Worm (Caenorhabditis elegans) whole organism, early embryonic: ENCODE results near the gene Y57A10A.8.
"Not testable (repeated sequence)": the region's sequence is repeated elsewhere in the genome, so short reads cannot be mapped to it uniquely, and the experiment has no call there.

Experiments
- F13C5.2 ChIP-seq: sonication (generic microtip); optimal IDR thresholded peaks from 2 replicates; lab custom pipeline; 2017; ENCODE audit warnings: mild to moderate bottlenecking, missing genetic modification characterization, inconsistent platforms, missing compliant biosample characterization
- aly-1 ChIP-seq: sonication (generic microtip); optimal IDR thresholded peaks from 2 replicates; lab custom pipeline; 2016; ENCODE audit warnings: missing genetic modification characterization, missing compliant biosample characterization
- ama-1 ChIP-seq: fragments of 150-350 bp; optimal IDR thresholded peaks from 2 replicates; lab custom pipeline; 2014
- ceh-13 ChIP-seq: fragments of 200-800 bp; sonication (Bioruptor generic); optimal IDR thresholded peaks from 2 replicates; lab custom pipeline; 2018; ENCODE audit warnings: mild to moderate bottlenecking, missing genetic modification characterization, missing compliant biosample characterization
- ceh-36 ChIP-seq: sonication (generic microtip); optimal IDR thresholded peaks from 2 replicates; lab custom pipeline; 2016; ENCODE audit warnings: missing genetic modification characterization, inconsistent platforms, missing compliant biosample characterization
- ets-7 ChIP-seq: sonication (generic microtip); optimal IDR thresholded peaks from 2 replicates; lab custom pipeline; 2016; ENCODE audit warnings: missing genotype, missing genetic modification characterization, missing compliant biosample characterization
- flt-1 ChIP-seq: fragments of 200-800 bp; sonication (Bioruptor generic); IDR thresholded peaks from 2 replicates; pipeline ENCODE4 v1.3.6; 2022; ENCODE audit warnings: missing genetic modification characterization, missing compliant biosample characterization
- hmbx-1 ChIP-seq: sonication (generic microtip); optimal IDR thresholded peaks from 2 replicates; lab custom pipeline; 2016; ENCODE audit warnings: mild to moderate bottlenecking, missing genetic modification characterization, missing compliant biosample characterization
- scrt-1 ChIP-seq: fragments of 200-800 bp; sonication (Bioruptor generic); IDR thresholded peaks from 2 replicates; pipeline ENCODE4 v1.3.6; 2022; ENCODE audit warnings: missing genetic modification characterization, missing compliant biosample characterization
- tbx-37 ChIP-seq: fragments of 200-800 bp; sonication (Bioruptor generic); conservative IDR thresholded peaks from 2 replicates; pipeline ENCODE4 v1.3.6; 2022; ENCODE audit warnings: missing genetic modification reagents, missing genetic modification characterization, missing compliant biosample characterization

DNA sequence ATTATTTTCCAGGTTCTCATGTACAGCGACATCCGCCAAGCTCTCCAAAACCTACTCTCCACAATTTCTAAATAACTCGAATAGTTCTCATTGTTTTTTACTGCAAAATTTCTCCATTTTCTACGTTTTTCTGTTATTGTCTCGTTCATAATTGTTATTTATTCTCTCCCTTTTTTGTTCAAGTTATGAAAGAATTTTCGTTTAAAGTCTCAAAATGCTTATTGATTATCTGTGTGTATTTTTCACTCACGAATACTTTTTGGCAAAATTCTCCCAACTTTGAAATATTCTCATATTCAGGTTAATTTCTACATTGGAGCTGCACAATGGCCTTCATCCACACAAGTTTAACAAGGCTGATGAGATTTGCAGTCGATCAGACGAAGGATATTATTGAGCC is 10.5 kb upstream of the Y57A10A.8 start, which contains the start of gene Y57A10A.5:
- TF ChIP-seq scrt-1 (GFP tag; lab: Robert Waterston, UW); ama-1 (lab: Kevin White, UChicago); ceh-13 (GFP tag; lab: Kevin White, UChicago); ceh-36 (tag; lab: Kevin White, UChicago); aly-1 (tag; lab: Kevin White, UChicago); F13C5.2 (tag; lab: Kevin White, UChicago); ets-7 (tag; lab: Kevin White, UChicago); flt-1 (GFP tag; lab: Robert Waterston, UW); tbx-37 (GFP tag; lab: Robert Waterston, UW); hmbx-1 (tag; lab: Kevin White, UChicago): not testable (repeated sequence)
